Worm (Caenorhabditis elegans): ENCODE data around the gene W02F12.2.

The W02F12.2 gene

DNA sequence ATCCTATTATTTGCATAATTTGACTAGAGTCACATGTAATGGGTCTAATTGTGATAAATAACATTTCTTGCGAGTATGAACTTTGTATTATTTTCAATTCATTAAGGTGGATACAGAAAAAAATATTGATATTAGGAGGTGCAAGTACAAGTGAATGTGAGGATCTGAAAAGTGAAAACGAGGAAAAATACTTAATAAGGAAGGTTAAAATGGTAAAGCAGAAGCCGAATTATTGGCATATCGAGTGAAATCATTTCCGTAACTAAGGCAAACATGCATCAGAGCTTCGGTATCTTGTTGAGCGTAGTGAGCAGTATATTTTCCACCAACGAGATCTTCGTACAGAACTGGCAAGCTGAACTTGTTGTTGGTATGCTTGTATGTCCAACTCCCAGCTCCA, 7.0 kb upstream of the W02F12.2 start:
- no peak for TF ChIP-seq F13C5.2 (tag; optimal IDR thresholded peaks at IDR 0.05)
- no peak for TF ChIP-seq ceh-13 (GFP tag; optimal IDR thresholded peaks at IDR 0.05)
- no peak for TF ChIP-seq aly-1 (tag; optimal IDR thresholded peaks at IDR 0.05)
- no peak for TF ChIP-seq tbx-11 (GFP tag; IDR thresholded peaks at IDR 0.05)
- TF ChIP-seq ceh-36 (tag; optimal IDR thresholded peaks at IDR 0.05), result no peak
- no peak for TF ChIP-seq tra-4 (tag; optimal IDR thresholded peaks at IDR 0.05)
- no peak for TF ChIP-seq tbx-37 (GFP tag; conservative IDR thresholded peaks at IDR 0.05)
- TF ChIP-seq ama-1 (optimal IDR thresholded peaks at IDR 0.05), result no peak
- no peak for TF ChIP-seq pes-1 (GFP tag; IDR thresholded peaks at IDR 0.05)
- TF ChIP-seq B0310.2 (tag; optimal IDR thresholded peaks at IDR 0.05), result no peak
- no peak for TF ChIP-seq hnd-1 (tag; optimal IDR thresholded peaks at IDR 0.05)
- TF ChIP-seq hmbx-1 (tag; optimal IDR thresholded peaks at IDR 0.05), result no peak

DNA sequence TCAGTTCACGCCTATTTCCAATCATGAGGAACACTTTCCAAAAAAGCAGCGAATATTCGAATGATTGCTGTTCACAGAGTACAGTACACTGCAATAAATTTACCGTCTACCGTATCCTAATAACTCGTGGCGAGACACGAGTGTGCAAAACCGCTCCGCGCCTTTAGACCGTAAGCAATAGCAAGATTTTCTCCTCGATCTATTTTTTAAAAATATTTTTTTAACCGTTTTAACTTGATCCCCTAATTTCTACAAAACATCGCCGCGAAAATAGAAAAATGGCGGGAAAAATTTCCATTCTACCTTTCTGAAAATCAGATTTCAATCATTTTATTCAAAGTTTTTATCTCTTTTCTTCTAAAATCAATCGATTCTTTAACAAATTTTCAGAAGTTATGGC, 5.2 kb upstream of the W02F12.2 start, which contains the start of gene era-1:
era-1 (plus strand) TSS at position 366 of the 400 bp plus-strand sequence.
- no peak for TF ChIP-seq ceh-13 (GFP tag; optimal IDR thresholded peaks at IDR 0.05)
- TF ChIP-seq pes-1 (GFP tag; IDR thresholded peaks at IDR 0.05), result no peak
- no peak for TF ChIP-seq sea-1 (GFP tag; conservative IDR thresholded peaks at IDR 0.05)
- TF ChIP-seq hmg-4 (GFP tag; optimal IDR thresholded peaks at IDR 0.05), result no peak
- no peak for TF ChIP-seq B0310.2 (tag; optimal IDR thresholded peaks at IDR 0.05)
- TF ChIP-seq tbx-37 (GFP tag; conservative IDR thresholded peaks at IDR 0.05), result no peak
- TF ChIP-seq aly-1 (tag; optimal IDR thresholded peaks at IDR 0.05), result no peak
- no peak for TF ChIP-seq F13C5.2 (tag; optimal IDR thresholded peaks at IDR 0.05)
- TF ChIP-seq ets-7 (tag; optimal IDR thresholded peaks at IDR 0.05), result no peak

DNA sequence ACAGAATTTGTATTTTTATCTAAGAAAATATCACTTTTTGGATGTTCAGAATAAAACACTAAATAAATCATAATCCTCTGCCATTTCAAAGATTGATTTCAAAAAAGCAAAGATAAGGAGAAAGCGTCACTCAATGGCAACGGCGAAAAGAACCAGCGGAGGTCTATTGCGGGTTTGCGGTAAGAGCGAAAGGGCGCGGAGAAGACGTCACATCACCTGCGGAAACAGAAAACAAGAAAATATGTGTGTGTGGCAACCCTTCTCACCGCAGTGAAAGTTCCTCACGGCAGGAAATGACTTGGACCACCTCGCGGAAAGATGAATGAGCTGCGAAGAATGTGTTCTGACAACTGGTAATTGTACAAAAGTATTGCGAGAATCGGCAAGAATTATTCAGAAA, 2.4 kb upstream of the W02F12.2 start:
- no peak for TF ChIP-seq ets-7 (tag; optimal IDR thresholded peaks at IDR 0.05)
- TF ChIP-seq hmg-4 (GFP tag; optimal IDR thresholded peaks at IDR 0.05), result no peak
- TF ChIP-seq tbx-37 (GFP tag; conservative IDR thresholded peaks at IDR 0.05), result no peak
- no peak for TF ChIP-seq tra-4 (tag; optimal IDR thresholded peaks at IDR 0.05)
- TF ChIP-seq sea-1 (GFP tag; conservative IDR thresholded peaks at IDR 0.05), result no peak
- no peak for TF ChIP-seq ama-1 (optimal IDR thresholded peaks at IDR 0.05)
- no peak for TF ChIP-seq hmbx-1 (tag; optimal IDR thresholded peaks at IDR 0.05)
- no peak for TF ChIP-seq hnd-1 (tag; optimal IDR thresholded peaks at IDR 0.05)
- TF ChIP-seq aly-1 (tag; optimal IDR thresholded peaks at IDR 0.05), result no peak
- TF ChIP-seq flt-1 (GFP tag; IDR thresholded peaks at IDR 0.05), result no peak
- TF ChIP-seq ceh-13 (GFP tag; optimal IDR thresholded peaks at IDR 0.05), result no peak
- TF ChIP-seq pes-1 (GFP tag; IDR thresholded peaks at IDR 0.05), result no peak

DNA sequence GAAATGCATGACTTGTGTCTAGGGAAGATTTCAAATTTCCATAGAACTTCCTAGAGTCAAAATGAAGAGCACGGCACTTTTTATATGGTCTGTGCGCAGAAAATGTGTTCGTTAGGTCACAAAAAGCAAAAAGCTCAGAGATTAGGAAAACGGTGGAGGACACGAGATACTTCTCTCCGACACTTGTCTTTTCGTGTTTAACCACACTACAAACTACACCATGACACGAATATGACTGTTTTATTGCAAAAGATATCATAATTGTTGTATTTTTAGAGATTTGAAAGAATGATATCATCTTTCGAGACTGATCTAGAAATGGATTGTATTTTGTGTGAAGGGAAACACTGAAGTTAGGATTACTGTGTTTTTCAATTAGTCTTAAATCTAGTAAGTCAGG, 1.6 kb upstream of the W02F12.2 start:
- no peak for TF ChIP-seq ceh-13 (GFP tag; optimal IDR thresholded peaks at IDR 0.05)
- TF ChIP-seq flt-1 (GFP tag; IDR thresholded peaks at IDR 0.05), result no peak
- TF ChIP-seq ceh-36 (tag; optimal IDR thresholded peaks at IDR 0.05), result no peak
- TF ChIP-seq F13C5.2 (tag; optimal IDR thresholded peaks at IDR 0.05), result no peak
- no peak for TF ChIP-seq tra-4 (tag; optimal IDR thresholded peaks at IDR 0.05)
- TF ChIP-seq B0310.2 (tag; optimal IDR thresholded peaks at IDR 0.05), result no peak
- TF ChIP-seq sea-1 (GFP tag; conservative IDR thresholded peaks at IDR 0.05), result no peak
- TF ChIP-seq ets-7 (tag; optimal IDR thresholded peaks at IDR 0.05), result no peak
- TF ChIP-seq ama-1 (optimal IDR thresholded peaks at IDR 0.05), result no peak
- TF ChIP-seq hmbx-1 (tag; optimal IDR thresholded peaks at IDR 0.05), result no peak
- TF ChIP-seq pes-1 (GFP tag; IDR thresholded peaks at IDR 0.05), result no peak
- TF ChIP-seq aly-1 (tag; optimal IDR thresholded peaks at IDR 0.05), result no peak
- TF ChIP-seq hnd-1 (tag; optimal IDR thresholded peaks at IDR 0.05), result no peak

DNA sequence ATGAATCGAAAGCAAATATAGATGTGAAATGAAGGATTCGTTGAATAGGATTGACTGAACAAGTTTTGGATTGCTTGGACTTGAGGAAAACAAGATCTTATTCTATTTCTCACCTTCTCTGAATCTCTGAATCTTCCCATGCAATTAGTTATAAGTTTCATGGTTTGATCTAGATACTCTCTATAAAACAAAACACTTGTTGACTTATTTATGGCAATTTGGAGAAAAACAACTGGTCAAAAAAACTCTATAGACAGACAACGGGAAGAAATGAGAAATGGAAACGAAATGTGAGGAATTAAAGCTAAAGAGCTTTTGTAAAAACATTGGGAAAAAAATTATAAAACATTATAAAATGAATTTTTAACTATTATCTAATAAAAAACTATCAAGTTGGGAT, 2.8 kb downstream of the W02F12.2 start, which contains the start of gene W02F12.8:
W02F12.8 (minus strand) TSS at position 101 of the 400 bp plus-strand sequence.
- TF ChIP-seq aly-1 (tag; optimal IDR thresholded peaks at IDR 0.05) (no peak), pes-1 (GFP tag; IDR thresholded peaks at IDR 0.05) (no peak), tbx-37 (GFP tag; conservative IDR thresholded peaks at IDR 0.05) (no peak), flt-1 (GFP tag; IDR thresholded peaks at IDR 0.05) (no peak), ceh-13 (GFP tag; optimal IDR thresholded peaks at IDR 0.05) (no peak), B0310.2 (tag; optimal IDR thresholded peaks at IDR 0.05) (no peak), tra-4 (tag; optimal IDR thresholded peaks at IDR 0.05) (no peak)

DNA sequence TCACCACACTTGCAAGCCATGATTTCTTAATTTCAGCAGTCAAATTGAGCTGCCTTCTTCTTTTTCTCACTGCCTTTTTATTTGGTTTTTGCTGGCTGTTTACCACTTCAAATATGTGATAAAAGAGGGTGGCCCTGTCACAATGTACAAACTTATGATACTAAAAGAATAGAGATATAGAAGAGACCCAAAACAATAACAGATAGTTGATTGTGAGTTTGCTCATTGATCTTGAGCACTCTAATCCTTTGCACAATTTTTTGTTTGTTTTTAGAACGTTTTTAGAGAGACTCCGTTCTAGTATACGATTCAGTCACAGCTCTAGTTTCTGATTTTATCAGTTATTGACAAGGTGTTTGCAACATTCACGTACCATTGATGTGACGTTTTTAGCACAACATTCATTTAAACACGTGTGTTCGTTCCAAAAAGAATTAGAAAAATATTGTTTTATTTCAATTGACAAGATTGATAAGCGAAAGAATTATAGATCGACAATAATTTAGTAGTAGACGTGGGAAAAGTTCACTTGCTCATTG, 5.6 kb downstream of the W02F12.2 start, which contains the start of gene mtl-1:
mtl-1 (minus strand) TSS at position 51 of the 539 bp plus-strand sequence.
- no peak for TF ChIP-seq ceh-36 (tag; optimal IDR thresholded peaks at IDR 0.05)
- TF ChIP-seq B0310.2 (tag; optimal IDR thresholded peaks at IDR 0.05), result no peak
- no peak for TF ChIP-seq aly-1 (tag; optimal IDR thresholded peaks at IDR 0.05)
- TF ChIP-seq tra-4 (tag; optimal IDR thresholded peaks at IDR 0.05), result no peak
- TF ChIP-seq hnd-1 (tag; optimal IDR thresholded peaks at IDR 0.05), result no peak
- TF ChIP-seq sea-1 (GFP tag; conservative IDR thresholded peaks at IDR 0.05), result no peak
- no peak for TF ChIP-seq ets-7 (tag; optimal IDR thresholded peaks at IDR 0.05)
- TF ChIP-seq ceh-13 (GFP tag; optimal IDR thresholded peaks at IDR 0.05), result no peak
- TF ChIP-seq F13C5.2 (tag; optimal IDR thresholded peaks at IDR 0.05), result no peak
- no peak for TF ChIP-seq tbx-37 (GFP tag; conservative IDR thresholded peaks at IDR 0.05)
- TF ChIP-seq ama-1 (optimal IDR thresholded peaks at IDR 0.05), result no peak
- TF ChIP-seq hmbx-1 (tag; optimal IDR thresholded peaks at IDR 0.05), result no peak
- TF ChIP-seq scrt-1 (GFP tag; IDR thresholded peaks at IDR 0.05), result no peak
- no peak for TF ChIP-seq hmg-4 (GFP tag; optimal IDR thresholded peaks at IDR 0.05)

DNA sequence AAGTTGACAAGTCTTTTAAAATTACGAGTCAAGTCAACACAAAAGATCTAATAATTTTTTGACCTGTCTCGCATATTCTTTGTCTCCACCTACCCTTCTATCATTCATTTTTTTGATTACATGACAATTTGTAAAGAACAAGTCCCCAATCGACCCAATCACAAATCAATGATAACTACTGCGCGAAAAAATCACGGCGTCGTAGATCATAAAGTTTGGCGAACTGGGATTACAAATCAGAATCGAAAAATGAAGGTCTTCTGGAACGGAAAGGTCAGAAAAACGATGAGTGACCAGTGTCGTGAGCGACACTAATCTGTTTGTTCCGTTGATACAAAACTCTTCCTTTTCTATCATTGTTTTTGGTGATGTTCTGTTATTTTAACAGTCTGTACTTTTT, 7.4 kb downstream of the W02F12.2 start:
- TF ChIP-seq F13C5.2 (tag; optimal IDR thresholded peaks at IDR 0.05) (no peak), ama-1 (optimal IDR thresholded peaks at IDR 0.05) (no peak), ceh-13 (GFP tag; optimal IDR thresholded peaks at IDR 0.05) (no peak), pes-1 (GFP tag; IDR thresholded peaks at IDR 0.05) (no peak)

DNA sequence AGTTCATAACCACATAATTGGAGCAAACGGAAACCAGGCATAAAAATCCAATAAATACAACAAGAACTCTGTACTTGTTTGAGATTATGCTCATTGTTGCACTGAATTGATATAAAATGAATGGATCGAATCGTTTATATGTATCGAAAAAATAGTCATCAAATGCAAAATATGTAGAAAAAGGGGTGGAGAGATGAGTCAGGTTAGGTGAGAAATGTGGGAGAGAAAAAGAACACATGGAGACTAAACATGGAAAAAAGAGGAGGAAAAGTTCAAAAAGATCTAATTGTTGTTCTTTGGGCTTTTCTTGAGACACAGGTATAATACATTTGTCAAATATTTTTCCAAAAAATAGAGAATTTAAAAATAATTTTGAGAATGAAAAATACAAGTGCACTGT, 9.1 kb downstream of the W02F12.2 start, which contains the start of gene K11G9.5:
K11G9.5 (minus strand) TSS at position 101 of the 400 bp plus-strand sequence.
- no peak for TF ChIP-seq sea-1 (GFP tag; conservative IDR thresholded peaks at IDR 0.05)
- no peak for TF ChIP-seq B0310.2 (tag; optimal IDR thresholded peaks at IDR 0.05)
- no peak for TF ChIP-seq tbx-11 (GFP tag; IDR thresholded peaks at IDR 0.05)
- no peak for TF ChIP-seq ceh-13 (GFP tag; optimal IDR thresholded peaks at IDR 0.05)
- TF ChIP-seq ets-7 (tag; optimal IDR thresholded peaks at IDR 0.05), result no peak
- TF ChIP-seq hmg-4 (GFP tag; optimal IDR thresholded peaks at IDR 0.05), result no peak
- TF ChIP-seq ama-1 (optimal IDR thresholded peaks at IDR 0.05), result no peak
- TF ChIP-seq hnd-1 (tag; optimal IDR thresholded peaks at IDR 0.05), result no peak
- TF ChIP-seq ceh-36 (tag; optimal IDR thresholded peaks at IDR 0.05), result no peak
- no peak for TF ChIP-seq tbx-37 (GFP tag; conservative IDR thresholded peaks at IDR 0.05)
- no peak for TF ChIP-seq pes-1 (GFP tag; IDR thresholded peaks at IDR 0.05)
- no peak for TF ChIP-seq flt-1 (GFP tag; IDR thresholded peaks at IDR 0.05)
- no peak for TF ChIP-seq F13C5.2 (tag; optimal IDR thresholded peaks at IDR 0.05)
